Worm (Caenorhabditis elegans): Measurements from ENCODE around the gene nas-31.

The nas-31 gene

ce11 chrV:10965501-10965900 lies 43.9 kb upstream of the nas-31 start, which contains the start of the genes ctf-4 and eef-1G (continued):
- TF ChIP-seq mab-5 (tag; optimal IDR thresholded peaks at IDR 0.05) = no peak
- TF ChIP-seq elt-3 (tag; optimal IDR thresholded peaks at IDR 0.05) = peak; percentile 62
- peak; percentile 96 for TF ChIP-seq lin-13 (tag; optimal IDR thresholded peaks at IDR 0.05)

DNA sequence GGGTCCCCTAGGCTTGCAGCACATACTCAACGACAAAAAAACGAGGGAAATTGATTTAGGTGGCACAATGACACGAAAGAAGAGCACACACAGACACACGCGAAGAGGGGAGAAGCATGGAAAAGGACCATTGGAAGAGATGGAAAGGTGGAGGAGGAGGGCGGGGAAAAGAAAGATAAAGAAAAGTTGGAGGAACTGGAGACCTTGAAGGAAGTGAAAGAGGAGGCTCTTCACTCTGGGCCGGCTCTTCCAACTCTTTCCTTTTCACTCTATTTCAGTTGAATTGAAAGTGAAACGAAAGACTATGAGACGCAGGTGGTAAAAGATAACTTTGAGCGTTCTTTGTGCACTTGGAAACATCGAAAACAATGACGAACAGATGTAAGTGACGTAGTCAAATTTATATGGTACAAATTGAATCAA lies 39.8 kb upstream of the nas-31 start:
- TF ChIP-seq nhr-12 (tag; optimal IDR thresholded peaks at IDR 0.05) = no peak
- peak; percentile 80 for TF ChIP-seq ces-1 (GFP tag; optimal IDR thresholded peaks at IDR 0.05)
- peak; percentile 43 for TF ChIP-seq drap-1 (GFP tag; optimal IDR thresholded peaks at IDR 0.05)
- TF ChIP-seq lin-32 (GFP tag; optimal IDR thresholded peaks at IDR 0.05) = no peak
- TF ChIP-seq ceh-43 (GFP tag; optimal IDR thresholded peaks at IDR 0.05) = no peak
- TF ChIP-seq unc-120 (tag; optimal IDR thresholded peaks at IDR 0.05; ENCODE audit: poor library complexity, severe bottlenecking) = peak; percentile 88
- TF ChIP-seq sptf-1 (tag; optimal IDR thresholded peaks at IDR 0.05) = peak; percentile 26
- peak; percentile 24 for TF ChIP-seq mls-2 (tag; optimal IDR thresholded peaks at IDR 0.05)
- no peak for TF ChIP-seq nhr-237 (tag; optimal IDR thresholded peaks at IDR 0.05)

- no peak for TF ChIP-seq ceh-43 (GFP tag; optimal IDR thresholded peaks at IDR 0.05)
- no peak for TF ChIP-seq elt-3 (tag; optimal IDR thresholded peaks at IDR 0.05)
- no peak for TF ChIP-seq flh-1 (GFP tag; optimal IDR thresholded peaks at IDR 0.05)
- TF ChIP-seq ceh-83 (GFP tag; optimal IDR thresholded peaks at IDR 0.05) = no peak
- TF ChIP-seq unc-120 (tag; optimal IDR thresholded peaks at IDR 0.05; ENCODE audit: poor library complexity, severe bottlenecking) = no peak
- TF ChIP-seq hlh-1 (tag; optimal IDR thresholded peaks at IDR 0.05) = no peak
- no peak for TF ChIP-seq lin-32 (GFP tag; optimal IDR thresholded peaks at IDR 0.05)
- TF ChIP-seq nhr-12 (tag; optimal IDR thresholded peaks at IDR 0.05) = no peak
- TF ChIP-seq mls-2 (tag; optimal IDR thresholded peaks at IDR 0.05) = no peak
- TF ChIP-seq zip-8 (tag; optimal IDR thresholded peaks at IDR 0.05) = no peak
- no peak for TF ChIP-seq M03D4.4 (tag; optimal IDR thresholded peaks at IDR 0.05)
- TF ChIP-seq mab-5 (tag; optimal IDR thresholded peaks at IDR 0.05) = no peak
Measured at ce11 chrV:10960544-10960943, 38.9 kb upstream of the nas-31 start, which contains the start of gene vps-36. Gene vps-36, minus strand, starts transcription at chrV:10960669.

- TF ChIP-seq ceh-39 (tag; optimal IDR thresholded peaks at IDR 0.05) (no peak), mab-5 (tag; optimal IDR thresholded peaks at IDR 0.05) (no peak), nhr-2 (tag; optimal IDR thresholded peaks at IDR 0.05) (no peak), ceh-83 (GFP tag; optimal IDR thresholded peaks at IDR 0.05) (no peak), flh-1 (GFP tag; optimal IDR thresholded peaks at IDR 0.05) (no peak)
Measured at ce11 chrV:10958322-10958900, 36.8 kb upstream of the nas-31 start, which contains the start of gene pigt-1. Gene pigt-1, minus strand, starts transcription at chrV:10958821.

- TF ChIP-seq cnd-1 (tag; optimal IDR thresholded peaks at IDR 0.05) = no peak
- no peak for TF ChIP-seq snpc-4 (tag; optimal IDR thresholded peaks at IDR 0.05)
Measured at ce11 chrV:10955681-10956476, 34.2 kb upstream of the nas-31 start, which contains the start of gene F17C11.13. Gene F17C11.13, plus strand, starts transcription at chrV:10955923.

ce11 chrV:10954832-10955231 lies 33.2 kb upstream of the nas-31 start, which contains the start of gene F17C11.6:
Gene F17C11.6, plus strand, starts transcription at chrV:10955121.
- TF ChIP-seq nhr-2 (tag; optimal IDR thresholded peaks at IDR 0.05) (no peak), nhr-237 (tag; optimal IDR thresholded peaks at IDR 0.05) (no peak), zip-8 (tag; optimal IDR thresholded peaks at IDR 0.05) (no peak), unc-39 (tag; optimal IDR thresholded peaks at IDR 0.05) (no peak), flh-1 (GFP tag; optimal IDR thresholded peaks at IDR 0.05) (no peak), sem-2 (GFP tag; optimal IDR thresholded peaks at IDR 0.05) (no peak), nhr-12 (tag; optimal IDR thresholded peaks at IDR 0.05) (no peak), nhr-76 (tag; optimal IDR thresholded peaks at IDR 0.05) (no peak), blmp-1 (tag; optimal IDR thresholded peaks at IDR 0.05) (no peak), elt-3 (tag; optimal IDR thresholded peaks at IDR 0.05) (no peak), pha-4 (tag; optimal IDR thresholded peaks at IDR 0.05) (no peak), ces-1 (GFP tag; optimal IDR thresholded peaks at IDR 0.05) (no peak), mls-2 (tag; optimal IDR thresholded peaks at IDR 0.05) (no peak), elt-1 (tag; optimal IDR thresholded peaks at IDR 0.05; ENCODE audit: borderline replicate concordance, insufficient read depth) (no peak), lsy-2 (tag; optimal IDR thresholded peaks at IDR 0.05) (no peak), hlh-1 (tag; optimal IDR thresholded peaks at IDR 0.05) (no peak)
